Worm (Caenorhabditis elegans): ENCODE measurements around the gene twk-39.

The twk-39 gene

DNA sequence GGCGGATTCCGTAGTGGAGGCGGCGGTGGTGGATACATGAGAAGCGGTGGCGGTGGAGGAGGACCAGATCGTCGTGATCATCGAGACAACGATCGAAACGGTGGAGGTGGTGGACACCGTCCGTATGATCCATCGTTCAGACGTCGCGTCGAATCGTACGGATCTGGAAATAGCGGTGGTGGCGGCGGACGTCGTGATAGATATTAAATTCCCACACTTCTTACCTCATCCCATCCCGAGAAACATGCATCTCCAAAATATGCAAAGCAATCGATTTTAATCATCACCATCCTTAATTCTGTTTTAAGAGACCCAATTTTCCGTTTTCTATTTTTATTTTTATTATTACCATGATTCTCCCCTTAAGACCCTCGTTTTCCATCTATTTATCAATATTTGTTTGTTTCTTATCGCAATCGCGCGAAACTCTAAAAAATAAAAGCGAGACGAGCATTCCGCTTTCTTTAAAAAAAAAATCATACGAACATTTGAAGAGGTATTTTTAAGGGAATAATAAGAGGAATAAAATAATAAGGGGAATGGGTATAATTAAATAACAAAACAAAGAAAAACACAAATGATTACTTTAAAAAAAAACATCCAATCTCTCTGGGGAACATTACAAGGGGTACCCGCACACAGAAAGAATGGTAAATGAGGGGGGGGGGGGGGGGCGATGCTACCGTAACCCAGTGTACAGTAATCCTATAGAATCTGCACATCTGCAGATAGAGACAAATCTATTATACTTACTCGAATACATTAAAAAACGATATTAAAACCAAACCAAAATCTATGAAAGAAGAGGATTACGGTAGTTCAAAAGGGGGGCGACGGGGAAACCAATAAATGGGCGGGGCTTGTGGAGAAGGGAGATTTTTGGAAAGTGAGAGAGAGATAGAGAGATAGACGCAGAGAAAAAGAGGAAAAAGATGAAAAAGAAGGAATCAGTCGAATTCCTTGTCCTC is 35.3 kb downstream of the twk-39 start (continued):
- peak; percentile 52 for TF ChIP-seq rcor-1 (GFP tag; IDR thresholded peaks at IDR 0.05)
- TF ChIP-seq B0261.1 (tag; optimal IDR thresholded peaks at IDR 0.05): no peak
- TF ChIP-seq lsl-1 (GFP tag; optimal IDR thresholded peaks at IDR 0.05): peak; percentile 42
- no peak for TF ChIP-seq B0019.2 (GFP tag; conservative IDR thresholded peaks at IDR 0.05)
- peak; percentile 9 for TF ChIP-seq F10E7.11 (tag; optimal IDR thresholded peaks at IDR 0.05)
- no peak for TF ChIP-seq mes-4 (tag; optimal IDR thresholded peaks at IDR 0.05)
- TF ChIP-seq nfya-2 (GFP tag; IDR thresholded peaks at IDR 0.05): no peak
- TF ChIP-seq Y79H2A.3 (GFP tag; conservative IDR thresholded peaks at IDR 0.05): no peak; the same call in 1 of the 2 replicates
- no peak for TF ChIP-seq F22D6.2 (tag; optimal IDR thresholded peaks at IDR 0.05)
- no peak for TF ChIP-seq tlf-1 (GFP tag; optimal IDR thresholded peaks at IDR 0.05)
- TF ChIP-seq dpff-1 (tag; optimal IDR thresholded peaks at IDR 0.05): peak; percentile 64
- TF ChIP-seq madf-3 (GFP tag; IDR thresholded peaks at IDR 0.05): peak; percentile 66; the same call in 1 of the 2 replicates
- TF ChIP-seq unc-62 (GFP tag; optimal IDR thresholded peaks at IDR 0.05): no peak
- TF ChIP-seq sdz-38 (tag; optimal IDR thresholded peaks at IDR 0.05): no peak
- TF ChIP-seq mel-28 (tag; optimal IDR thresholded peaks at IDR 0.05; ENCODE audit: borderline replicate concordance): no peak
- peak; percentile 99 for TF ChIP-seq him-1 (tag; optimal IDR thresholded peaks at IDR 0.05)
- TF ChIP-seq K12H6.12 (tag; optimal IDR thresholded peaks at IDR 0.05): no peak
- TF ChIP-seq snpc-3.4 (tag; optimal IDR thresholded peaks at IDR 0.05): peak; percentile 55
- TF ChIP-seq F33H1.4 (GFP tag; IDR thresholded peaks at IDR 0.05): peak; percentile 18; the same call in 1 of the 2 replicates
- TF ChIP-seq nhr-179 (tag; optimal IDR thresholded peaks at IDR 0.05): no peak
- 0 out of 2 replicates have a peak, but pooled peaks have one; percentile 11 for TF ChIP-seq aptf-3 (GFP tag; IDR thresholded peaks at IDR 0.05)
- peak; percentile 18 for TF ChIP-seq ztf-18 (tag; optimal IDR thresholded peaks at IDR 0.05)
- no peak for TF ChIP-seq hlh-26 (GFP tag; conservative IDR thresholded peaks at IDR 0.05)
- TF ChIP-seq cebp-1 (GFP tag; IDR thresholded peaks at IDR 0.05): peak; percentile 76
- TF ChIP-seq cebp-1 (tag; optimal IDR thresholded peaks at IDR 0.05): peak; percentile 72
- TF ChIP-seq T26A5.8 (tag; optimal IDR thresholded peaks at IDR 0.05): peak; percentile 26
- TF ChIP-seq efl-1 (GFP tag; optimal IDR thresholded peaks at IDR 0.05): peak; percentile 22
- peak; percentile 18 for TF ChIP-seq xnd-1 (tag; optimal IDR thresholded peaks at IDR 0.05)
- peak; percentile 24; the same call in 1 of the 2 replicates for TF ChIP-seq lin-26 (GFP tag; IDR thresholded peaks at IDR 0.05)
- TF ChIP-seq ZK185.1 (tag; optimal IDR thresholded peaks at IDR 0.05; ENCODE audit: poor library complexity, severe bottlenecking): peak; percentile 39
- peak; percentile 25 for TF ChIP-seq F23B12.7 (tag; optimal IDR thresholded peaks at IDR 0.05; ENCODE audit: insufficient read depth)
- TF ChIP-seq F57C9.4 (tag; optimal IDR thresholded peaks at IDR 0.05): no peak
- TF ChIP-seq ceh-27 (GFP tag; optimal IDR thresholded peaks at IDR 0.05): peak; percentile 10
- no peak for TF ChIP-seq T07F8.4 (tag; optimal IDR thresholded peaks at IDR 0.05)
- no peak for TF ChIP-seq attf-6 (GFP tag; IDR thresholded peaks at IDR 0.05)
- TF ChIP-seq nhr-90 (tag; optimal IDR thresholded peaks at IDR 0.05): no peak
- peak; percentile 60 for TF ChIP-seq snpc-1.1 (tag; optimal IDR thresholded peaks at IDR 0.05; ENCODE audit: insufficient read depth)
- TF ChIP-seq ztf-28 (GFP tag; IDR thresholded peaks at IDR 0.05): no peak
- no peak for TF ChIP-seq unc-130 (GFP tag; optimal IDR thresholded peaks at IDR 0.05)
- no peak for TF ChIP-seq ama-1 (optimal IDR thresholded peaks at IDR 0.05)
- TF ChIP-seq ama-1 (GFP tag; optimal IDR thresholded peaks at IDR 0.05): peak in 1 of 2 experiments; percentile 94
- no peak; the same call in 1 of the 2 replicates for TF ChIP-seq ceh-91 (GFP tag; IDR thresholded peaks at IDR 0.05)
- peak in 1 of 2 experiments; percentile 44 for TF ChIP-seq rec-8 (tag; optimal IDR thresholded peaks at IDR 0.05)
- 0 out of 2 replicates have a peak, but pooled peaks have one; percentile 61 for TF ChIP-seq F37B4.10 (GFP tag; IDR thresholded peaks at IDR 0.05)
- TF ChIP-seq Y53F4B.3 (GFP tag; IDR thresholded peaks at IDR 0.05): no peak
- no peak for TF ChIP-seq pbrm-1 (GFP tag; IDR thresholded peaks at IDR 0.05)
